Worm (Caenorhabditis elegans): ENCODE measurements around the gene Y37D8A.6.

- TF ChIP-seq ref-1 (GFP tag; conservative IDR thresholded peaks at IDR 0.05) (no peak), flt-1 (GFP tag; IDR thresholded peaks at IDR 0.05) (peak; percentile 85), tab-1 (GFP tag; IDR thresholded peaks at IDR 0.05) (peak; percentile 76), ztf-29 (GFP tag; IDR thresholded peaks at IDR 0.05) (0 out of 2 replicates have a peak, but pooled peaks have one; percentile 67), ztf-23 (GFP tag; IDR thresholded peaks at IDR 0.05) (peak; percentile 86), T22C8.4 (GFP tag; IDR thresholded peaks at IDR 0.05) (no peak), klf-2 (GFP tag; conservative IDR thresholded peaks at IDR 0.05) (peak; percentile 58; the same call in 1 of the 2 replicates)
Observed at ce11 chrIII:12874606-12875066, 4.5 kb upstream of the Y37D8A.6 start, which contains the start of the genes mrg-1 and spcs-2.
